Worm (Caenorhabditis elegans): ENCODE measurements around the gene R05A10.4.

DNA sequence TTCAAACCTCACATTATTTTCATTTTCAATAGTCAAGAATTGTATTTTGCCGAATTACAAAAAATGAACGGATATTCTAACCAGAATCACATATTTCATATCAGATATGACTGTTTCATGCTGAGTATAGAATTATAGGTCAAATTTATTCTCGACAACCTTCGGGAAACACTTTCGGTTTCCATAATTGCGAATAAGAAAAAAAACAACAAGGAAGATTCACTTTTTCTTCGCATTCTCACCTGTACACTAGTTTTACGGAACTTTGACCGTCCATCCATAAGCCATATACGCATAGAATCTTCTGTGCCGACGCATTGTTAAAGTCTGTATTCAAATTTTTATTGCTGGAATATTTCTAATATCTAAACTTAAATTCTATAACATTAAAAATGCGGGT lies 26.7 kb upstream of the R05A10.4 start, which contains the start of gene oac-37:
- TF ChIP-seq ceh-16 (tag; optimal IDR thresholded peaks at IDR 0.05) (no peak), ama-1 (optimal IDR thresholded peaks at IDR 0.05) (no peak), nhr-6 (tag; optimal IDR thresholded peaks at IDR 0.05) (no peak), nhr-11 (tag; optimal IDR thresholded peaks at IDR 0.05) (no peak), mab-5 (tag; optimal IDR thresholded peaks at IDR 0.05) (no peak), unc-62 (GFP tag; optimal IDR thresholded peaks at IDR 0.05) (no peak), R02D3.7 (tag; optimal IDR thresholded peaks at IDR 0.05) (no peak)

All from whole organism, L2 larva.